Fruit fly (Drosophila melanogaster): ENCODE results near the gene rg.

- no peak for TF ChIP-seq br (GFP tag; optimal IDR thresholded peaks at IDR 0.05)
- no peak for TF ChIP-seq OdsH (GFP tag; optimal IDR thresholded peaks at IDR 0.05)
- no peak for TF ChIP-seq fru (GFP tag; optimal IDR thresholded peaks at IDR 0.05)
- no peak for TF ChIP-seq HLH106 (tag; optimal IDR thresholded peaks at IDR 0.05)
These were observed 18.9 kb upstream of the rg start for dm6 chrX:5066627-5067026.

All from whole organism, wandering third instar larva.